Worm (Caenorhabditis elegans): ENCODE measurements around the gene F40F8.12.

- TF ChIP-seq zag-1 (tag; optimal IDR thresholded peaks at IDR 0.05), result no peak
- no peak for TF ChIP-seq aly-2 (tag; optimal IDR thresholded peaks at IDR 0.05)
- no peak for TF ChIP-seq unc-62 (GFP tag; optimal IDR thresholded peaks at IDR 0.05)
- TF ChIP-seq R02D3.7 (tag; optimal IDR thresholded peaks at IDR 0.05), result no peak
- no peak for TF ChIP-seq fos-1 (tag; optimal IDR thresholded peaks at IDR 0.05)
- no peak for TF ChIP-seq ceh-82 (tag; optimal IDR thresholded peaks at IDR 0.05)
Observed at ce11 chrII:11086770-11087169, 42.8 kb upstream of the F40F8.12 start.

All from whole organism, L3 larva.